Fruit fly (Drosophila melanogaster) whole organism, embryonic: ENCODE measurements around the gene CG11828.

Source experiments
- Aef1 ChIP-seq: fragments of 200-800 bp; sonication (Bioruptor generic); IDR thresholded peaks from 3 replicates; pipeline ENCODE4 v1.3.6; 2022; ENCODE audit warnings: missing biosample characterization, missing genetic modification characterization
- CG10147 ChIP-seq: fragments of 200-800 bp; sonication (Bioruptor generic); optimal IDR thresholded peaks from 2 replicates; lab custom pipeline; 2019; ENCODE audit warnings: missing biosample characterization, mild to moderate bottlenecking, missing genetic modification characterization, moderate library complexity
- CG11695 ChIP-seq: fragments of 200-800 bp; sonication (Bioruptor generic); IDR thresholded peaks from 3 replicates; pipeline ENCODE4 v1.3.6; 2022; ENCODE audit warnings: missing biosample characterization, missing genetic modification characterization
- CG13296 ChIP-seq: fragments of 200-800 bp; sonication (Bioruptor generic); optimal IDR thresholded peaks from 3 replicates; lab custom pipeline; 2018; ENCODE audit warnings: missing biosample characterization, mild to moderate bottlenecking, missing genetic modification characterization
- CG14710 ChIP-seq: fragments of 200-800 bp; sonication (Bioruptor generic); optimal IDR thresholded peaks from 3 replicates; lab custom pipeline; 2019; ENCODE audit warnings: missing biosample characterization, mild to moderate bottlenecking, missing genetic modification characterization, moderate library complexity
- CG17186 ChIP-seq: fragments of 200-800 bp; sonication (Bioruptor generic); optimal IDR thresholded peaks from 3 replicates; lab custom pipeline; 2017; ENCODE audit warnings: missing biosample characterization, missing genetic modification reagents, missing genetic modification characterization
- CG2202 ChIP-seq: fragments of 200-800 bp; sonication (Bioruptor generic); optimal IDR thresholded peaks from 2 replicates; lab custom pipeline; 2018; ENCODE audit warnings: missing biosample characterization, mild to moderate bottlenecking, missing genetic modification characterization
- CG30403 ChIP-seq: fragments of 200-800 bp; sonication (Bioruptor generic); optimal IDR thresholded peaks from 3 replicates; lab custom pipeline; 2016; ENCODE audit warnings: missing biosample characterization, missing genetic modification characterization
- CG30431 ChIP-seq: fragments of 200-800 bp; sonication (Bioruptor generic); optimal IDR thresholded peaks from 2 replicates; lab custom pipeline; 2017; ENCODE audit warnings: missing biosample characterization, missing genetic modification characterization
- CG3838 ChIP-seq: fragments of 200-800 bp; sonication (Bioruptor generic); optimal IDR thresholded peaks from 3 replicates; lab custom pipeline; 2016; ENCODE audit warnings: missing biosample characterization, missing genetic modification characterization
- CG3995 ChIP-seq: fragments of 200-800 bp; sonication (Bioruptor generic); optimal IDR thresholded peaks from 3 replicates; lab custom pipeline; 2016; ENCODE audit warnings: missing biosample characterization, missing genetic modification characterization
- CG4328 ChIP-seq: fragments of 200-800 bp; sonication (Bioruptor generic); optimal IDR thresholded peaks from 3 replicates; lab custom pipeline; 2017; ENCODE audit warnings: missing biosample characterization, missing genetic modification reagents, missing genetic modification characterization
- CG4404 ChIP-seq: fragments of 200-800 bp; sonication (Bioruptor generic); IDR thresholded peaks from 2 replicates; pipeline ENCODE4 v1.3.6; 2022; ENCODE audit warnings: missing biosample characterization, missing genetic modification characterization
- CG6254 ChIP-seq: fragments of 200-800 bp; sonication (Bioruptor generic); optimal IDR thresholded peaks from 3 replicates; lab custom pipeline; 2017; ENCODE audit warnings: mild to moderate bottlenecking, missing biosample characterization, missing genetic modification reagents, missing genetic modification characterization
- CG6765 ChIP-seq: fragments of 200-800 bp; sonication (Bioruptor generic); optimal IDR thresholded peaks from 3 replicates; lab custom pipeline; 2017; ENCODE audit warnings: missing biosample characterization, mild to moderate bottlenecking, missing genetic modification characterization
- CG9437 ChIP-seq: fragments of 200-800 bp; sonication (Bioruptor generic); optimal IDR thresholded peaks from 2 replicates; lab custom pipeline; 2018; ENCODE audit warnings: missing biosample characterization, mild to moderate bottlenecking, missing genetic modification characterization
- Doc2 ChIP-seq: fragments of 200-800 bp; sonication (Bioruptor generic); IDR thresholded peaks from 2 replicates; pipeline ENCODE4 v1.3.6; 2022; ENCODE audit warnings: missing biosample characterization, missing genetic modification characterization
- Drgx ChIP-seq: fragments of 200-800 bp; sonication (Bioruptor generic); IDR thresholded peaks from 2 replicates; pipeline ENCODE4 v1.3.6; 2022; ENCODE audit warnings: missing biosample characterization, missing genetic modification characterization
- Ets65A ChIP-seq: fragments of 200-800 bp; sonication (Bioruptor generic); peaks from one replicate; lab custom pipeline; 2016; ENCODE audit warnings: missing biosample characterization, missing genetic modification characterization
- HmgZ ChIP-seq: fragments of 200-800 bp; sonication (Bioruptor generic); optimal IDR thresholded peaks from 2 replicates; lab custom pipeline; 2018; ENCODE audit warnings: missing biosample characterization, mild to moderate bottlenecking, missing genetic modification characterization
- Hmr ChIP-seq: fragments of 200-800 bp; sonication (Bioruptor generic); optimal IDR thresholded peaks from 3 replicates; lab custom pipeline; 2017; ENCODE audit warnings: mild to moderate bottlenecking, missing biosample characterization, missing genetic modification reagents, missing genetic modification characterization
- Hr51 ChIP-seq, 2 experiments: fragments of 200-800 bp; sonication (Bioruptor generic); optimal IDR thresholded peaks; 2 replicates in 1 of 2; 3 replicates in 1 of 2; lab custom pipeline; 2016 to 2018; ENCODE audit warnings: missing biosample characterization in 2 of 2, missing genetic modification characterization in 2 of 2, mild to moderate bottlenecking in 1 of 2, moderate library complexity in 1 of 2
- NC2α ChIP-seq: fragments of 200-800 bp; sonication (Bioruptor generic); optimal IDR thresholded peaks from 2 replicates; lab custom pipeline; 2016; ENCODE audit warnings: missing biosample characterization, missing genetic modification characterization
- Opbp ChIP-seq: fragments of 200-800 bp; sonication (Bioruptor generic); IDR thresholded peaks from 3 replicates; pipeline ENCODE4 v1.3.6; 2022; ENCODE audit warnings: missing biosample characterization, missing genetic modification characterization; ENCODE audit not compliant: partially characterized antibody
- Rx ChIP-seq: fragments of 200-800 bp; sonication (Bioruptor generic); IDR thresholded peaks from 2 replicates; pipeline ENCODE4 v1.3.6; 2022; ENCODE audit warnings: missing biosample characterization, missing genetic modification characterization
- TFAM ChIP-seq: fragments of 200-800 bp; sonication (Bioruptor generic); optimal IDR thresholded peaks from 2 replicates; lab custom pipeline; 2017; ENCODE audit warnings: missing biosample characterization, missing genetic modification characterization, inconsistent platforms
- Usf ChIP-seq: fragments of 200-800 bp; sonication (Bioruptor generic); optimal IDR thresholded peaks from 2 replicates; lab custom pipeline; 2017; ENCODE audit warnings: missing genotype, missing biosample characterization, missing genetic modification characterization
- Xrp1 ChIP-seq: fragments of 200-800 bp; sonication (Bioruptor generic); IDR thresholded peaks from 2 replicates; pipeline ENCODE4 v1.3.6; 2022; ENCODE audit warnings: missing biosample characterization, missing genetic modification characterization
- YL-1 ChIP-seq: fragments of 200-800 bp; sonication (Bioruptor generic); optimal IDR thresholded peaks from 3 replicates; lab custom pipeline; 2017; ENCODE audit warnings: missing biosample characterization, mild to moderate bottlenecking, missing genetic modification characterization
- ato ChIP-seq: fragments of 200-800 bp; sonication (Bioruptor generic); IDR thresholded peaks from 2 replicates; pipeline ENCODE4 v1.3.6; 2022; ENCODE audit warnings: missing biosample characterization, missing genetic modification characterization; ENCODE audit not compliant: partially characterized antibody
- caup ChIP-seq: fragments of 200-800 bp; sonication (Bioruptor generic); optimal IDR thresholded peaks from 3 replicates; lab custom pipeline; 2017; ENCODE audit warnings: missing biosample characterization, mild to moderate bottlenecking, missing genetic modification characterization, moderate library complexity; ENCODE audit not compliant: severe bottlenecking
- cg ChIP-seq: fragments of 200-800 bp; sonication (Bioruptor generic); optimal IDR thresholded peaks from 3 replicates; lab custom pipeline; 2019; ENCODE audit warnings: missing biosample characterization, mild to moderate bottlenecking, missing genetic modification characterization, moderate library complexity
- crol ChIP-seq: fragments of 200-800 bp; sonication (Bioruptor generic); IDR thresholded peaks from 2 replicates; pipeline ENCODE4 v1.3.6; 2022; ENCODE audit warnings: missing biosample characterization, missing genetic modification characterization
- danr ChIP-seq: fragments of 200-800 bp; sonication (Bioruptor generic); IDR thresholded peaks from 2 replicates; pipeline ENCODE4 v1.3.6; 2022; ENCODE audit warnings: missing biosample characterization, missing genetic modification characterization
- dm ChIP-seq: fragments of 200-800 bp; sonication (Bioruptor generic); optimal IDR thresholded peaks from 3 replicates; lab custom pipeline; 2016; ENCODE audit warnings: missing biosample characterization, missing genetic modification characterization
- emc ChIP-seq: fragments of 200-800 bp; sonication (Bioruptor generic); optimal IDR thresholded peaks from 2 replicates; lab custom pipeline; 2016; ENCODE audit warnings: missing biosample characterization, missing genetic modification characterization
- gsb ChIP-seq: fragments of 200-800 bp; sonication (Bioruptor generic); IDR thresholded peaks from 2 replicates; pipeline ENCODE4 v1.3.6; 2022; ENCODE audit warnings: missing biosample characterization, missing genetic modification characterization
- klu ChIP-seq: fragments of 200-800 bp; sonication (Bioruptor generic); IDR thresholded peaks from 2 replicates; pipeline ENCODE4 v1.3.6; 2022; ENCODE audit warnings: missing biosample characterization, missing genetic modification characterization
- knrl ChIP-seq: fragments of 200-800 bp; sonication (Bioruptor generic); IDR thresholded peaks from 3 replicates; pipeline ENCODE4 v1.3.6; 2022; ENCODE audit warnings: missing biosample characterization, missing genetic modification characterization; ENCODE audit not compliant: partially characterized antibody
- nom ChIP-seq: fragments of 200-800 bp; sonication (Bioruptor generic); optimal IDR thresholded peaks from 2 replicates; lab custom pipeline; 2017; ENCODE audit warnings: missing biosample characterization, missing genetic modification characterization, mild to moderate bottlenecking, moderate library complexity, missing genetic modification reagents
- p53 ChIP-seq: fragments of 200-800 bp; sonication (Bioruptor generic); optimal IDR thresholded peaks from 2 replicates; lab custom pipeline; 2016; ENCODE audit warnings: missing biosample characterization, missing genetic modification characterization
- pita ChIP-seq: fragments of 200-800 bp; sonication (Bioruptor generic); optimal IDR thresholded peaks from 2 replicates; lab custom pipeline; 2017; ENCODE audit warnings: missing biosample characterization, mild to moderate bottlenecking, missing genetic modification characterization
- pzg ChIP-seq: fragments of 200-800 bp; sonication (Bioruptor generic); optimal IDR thresholded peaks from 3 replicates; lab custom pipeline; 2018; ENCODE audit warnings: missing biosample characterization, mild to moderate bottlenecking, missing genetic modification characterization, moderate library complexity
- salm ChIP-seq: fragments of 200-800 bp; sonication (Bioruptor generic); optimal IDR thresholded peaks from 2 replicates; lab custom pipeline; 2018; ENCODE audit warnings: missing biosample characterization, mild to moderate bottlenecking, missing genetic modification characterization
- sens-2 ChIP-seq: fragments of 200-800 bp; sonication (Bioruptor generic); IDR thresholded peaks from 2 replicates; pipeline ENCODE4 v1.3.6; 2022; ENCODE audit warnings: missing biosample characterization, missing genetic modification characterization
- seq ChIP-seq: fragments of 200-800 bp; sonication (Bioruptor generic); IDR thresholded peaks from 2 replicates; pipeline ENCODE4 v1.3.6; 2022; ENCODE audit warnings: missing biosample characterization, missing genetic modification characterization
- sim ChIP-seq: fragments of 200-800 bp; sonication (Bioruptor generic); IDR thresholded peaks from 2 replicates; pipeline ENCODE4 v1.3.6; 2022; ENCODE audit warnings: missing biosample characterization, missing genetic modification characterization
- slou ChIP-seq: fragments of 200-800 bp; sonication (Bioruptor generic); optimal IDR thresholded peaks from 3 replicates; lab custom pipeline; 2016; ENCODE audit warnings: missing biosample characterization, missing genetic modification characterization
- slp2 ChIP-seq: fragments of 200-800 bp; sonication (Bioruptor generic); optimal IDR thresholded peaks from 2 replicates; lab custom pipeline; 2016; ENCODE audit warnings: missing biosample characterization, missing genetic modification characterization
- wdn ChIP-seq: fragments of 200-800 bp; sonication (Bioruptor generic); IDR thresholded peaks from 2 replicates; pipeline ENCODE4 v1.3.6; 2022; ENCODE audit warnings: missing biosample characterization, missing genetic modification characterization
- wek ChIP-seq: fragments of 200-800 bp; sonication (Bioruptor generic); optimal IDR thresholded peaks from 3 replicates; lab custom pipeline; 2018; ENCODE audit warnings: missing biosample characterization, mild to moderate bottlenecking, missing genetic modification characterization, moderate library complexity
- zen ChIP-seq: fragments of 200-800 bp; sonication (Bioruptor generic); optimal IDR thresholded peaks from 3 replicates; lab custom pipeline; 2018; ENCODE audit warnings: missing biosample characterization, mild to moderate bottlenecking, missing genetic modification characterization, moderate library complexity

The CG11828 gene

dm6 chr3R:28904174-28904573 is 18.7 kb upstream of the CG11828 start (continued):
- TF ChIP-seq p53 (GFP tag; lab: Kevin White, UChicago) (no peak), caup (no peak), wek (GFP tag; lab: Kevin White, UChicago) (no peak), CG4328 (no peak), zen (tag; lab: Kevin White, UChicago) (no peak), Usf (GFP tag; lab: Kevin White, UChicago) (no peak), CG10147 (GFP tag; lab: Kevin White, UChicago) (no peak), sens-2 (GFP tag; lab: Robert Waterston, UW) (peak; percentile 17; the same call in 1 of the 2 replicates), Ets65A (GFP tag; lab: Kevin White, UChicago) (no peak), Rx (GFP tag; lab: Robert Waterston, UW) (no peak), Drgx (peak; percentile 52), crol (no peak), HmgZ (tag; lab: Kevin White, UChicago) (no peak), Opbp (GFP tag; lab: Robert Waterston, UW) (no peak), gsb (GFP tag; lab: Robert Waterston, UW) (peak; percentile 39; the same call in 1 of the 2 replicates), cg (GFP tag; lab: Kevin White, UChicago) (no peak), nom (GFP tag; lab: Kevin White, UChicago) (no peak), CG6765 (GFP tag; lab: Kevin White, UChicago) (no peak), CG30403 (GFP tag; lab: Kevin White, UChicago) (peak; percentile 6), Hr51 (GFP tag; optimal IDR thresholded peaks at IDR 0.05; lab: Kevin White, UChicago) (peak in 1 of 2 experiments; percentile 73), pita (no peak), pzg (GFP tag; lab: Kevin White, UChicago) (no peak), YL-1 (GFP tag; lab: Kevin White, UChicago) (no peak), Aef1 (peak; percentile 40; the same call in 1 of the 3 replicates), Hmr (GFP tag; lab: Kevin White, UChicago) (no peak), CG3838 (GFP tag; lab: Kevin White, UChicago) (no peak), ato (GFP tag; lab: Robert Waterston, UW) (no peak), CG17186 (no peak), CG14710 (peak; percentile 33), klu (GFP tag; lab: Robert Waterston, UW) (no peak), NC2α (no peak), TFAM (GFP tag; lab: Kevin White, UChicago) (no peak), knrl (GFP tag; lab: Robert Waterston, UW) (no peak), CG2202 (tag; lab: Kevin White, UChicago) (no peak), salm (tag; lab: Kevin White, UChicago) (no peak), sim (no peak), CG13296 (GFP tag; lab: Kevin White, UChicago) (no peak), CG4404 (GFP tag; lab: Robert Waterston, UW) (no peak), Doc2 (GFP tag; lab: Robert Waterston, UW) (no peak), CG3995 (GFP tag; lab: Kevin White, UChicago) (no peak), slou (no peak), dm (GFP tag; lab: Kevin White, UChicago) (no peak), seq (no peak), Xrp1 (peak; percentile 62; the same call in 1 of the 2 replicates), CG9437 (no peak), emc (GFP tag; lab: Kevin White, UChicago) (no peak), danr (GFP tag; lab: Robert Waterston, UW) (no peak), CG30431 (GFP tag; lab: Kevin White, UChicago) (no peak), wdn (GFP tag; lab: Robert Waterston, UW) (no peak), slp2 (GFP tag; lab: Kevin White, UChicago) (no peak), CG11695 (peak; percentile 26; the same call in 1 of the 3 replicates), CG6254 (GFP tag; lab: Kevin White, UChicago) (no peak)
